Fruit fly (Drosophila melanogaster) whole organism, embryonic: ENCODE results near the gene LysRS.

Experiments used
- Aef1 ChIP-seq: fragments of 200-800 bp; sonication (Bioruptor generic); IDR thresholded peaks from 3 replicates; pipeline ENCODE4 v1.3.6; 2022; ENCODE audit warnings: missing biosample characterization, missing genetic modification characterization
- B-H1 ChIP-seq: fragments of 200-800 bp; sonication (Bioruptor generic); IDR thresholded peaks from 3 replicates; pipeline ENCODE4 v1.3.6; 2022; ENCODE audit warnings: missing biosample characterization, missing genetic modification characterization
- Blimp-1 ChIP-seq: fragments of 200-800 bp; sonication (Bioruptor generic); optimal IDR thresholded peaks from 3 replicates; lab custom pipeline; 2018; ENCODE audit warnings: missing biosample characterization, missing genetic modification characterization, mild to moderate bottlenecking, moderate library complexity, missing genetic modification reagents
- C15 ChIP-seq: fragments of 200-800 bp; sonication (Bioruptor generic); IDR thresholded peaks from 3 replicates; pipeline ENCODE4 v1.3.6; 2022; ENCODE audit warnings: missing biosample characterization, missing genetic modification characterization
- CG10366 ChIP-seq: fragments of 200-800 bp; sonication (Bioruptor generic); IDR thresholded peaks from 2 replicates; pipeline ENCODE4 v1.3.6; 2022; ENCODE audit warnings: missing biosample characterization, missing genetic modification characterization
- CG12659 ChIP-seq: fragments of 200-800 bp; sonication (Bioruptor generic); optimal IDR thresholded peaks from 3 replicates; lab custom pipeline; 2017; ENCODE audit warnings: mild to moderate bottlenecking, missing biosample characterization, missing genetic modification reagents, missing genetic modification characterization
- CG13624 ChIP-seq: fragments of 200-800 bp; sonication (Bioruptor generic); optimal IDR thresholded peaks from 2 replicates; lab custom pipeline; 2016; ENCODE audit warnings: missing biosample characterization, missing genetic modification characterization
- CG14441 ChIP-seq: fragments of 200-800 bp; sonication (Bioruptor generic); IDR thresholded peaks from 2 replicates; pipeline ENCODE4 v1.3.6; 2022; ENCODE audit warnings: missing biosample characterization, missing genetic modification characterization
- CG15269 ChIP-seq: fragments of 200-800 bp; sonication (Bioruptor generic); optimal IDR thresholded peaks from 2 replicates; lab custom pipeline; 2018; ENCODE audit warnings: missing biosample characterization, mild to moderate bottlenecking, missing genetic modification characterization, moderate library complexity
- CG1603 ChIP-seq: fragments of 200-800 bp; sonication (Bioruptor generic); optimal IDR thresholded peaks from 2 replicates; lab custom pipeline; 2019; ENCODE audit warnings: missing biosample characterization, mild to moderate bottlenecking, missing genetic modification characterization, moderate library complexity
- CG17328 ChIP-seq: fragments of 200-800 bp; sonication (Bioruptor generic); IDR thresholded peaks from 2 replicates; pipeline ENCODE4 v1.3.6; 2022; ENCODE audit warnings: missing biosample characterization, missing genetic modification characterization
- CG18011 ChIP-seq: fragments of 200-800 bp; sonication (Bioruptor generic); optimal IDR thresholded peaks from 2 replicates; lab custom pipeline; 2017; ENCODE audit warnings: missing biosample characterization, missing genetic modification characterization, mild to moderate bottlenecking, moderate library complexity, missing genotype
- CG18619 ChIP-seq: fragments of 200-800 bp; sonication (Bioruptor generic); optimal IDR thresholded peaks from 3 replicates; lab custom pipeline; 2017; ENCODE audit warnings: missing biosample characterization, mild to moderate bottlenecking, missing genetic modification characterization
- CG18764 ChIP-seq: fragments of 200-800 bp; sonication (Bioruptor generic); optimal IDR thresholded peaks from 3 replicates; lab custom pipeline; 2016; ENCODE audit warnings: missing biosample characterization, missing genetic modification characterization
- CG2129 ChIP-seq: fragments of 200-800 bp; sonication (Bioruptor generic); IDR thresholded peaks from 2 replicates; pipeline ENCODE4 v1.3.6; 2022; ENCODE audit warnings: missing biosample characterization, missing genetic modification characterization; ENCODE audit not compliant: partially characterized antibody
- CG3847 ChIP-seq: fragments of 200-800 bp; sonication (Bioruptor generic); IDR thresholded peaks from 2 replicates; pipeline ENCODE4 v1.3.6; 2022; ENCODE audit warnings: missing biosample characterization, missing genetic modification characterization
- CG4854 ChIP-seq: fragments of 200-800 bp; sonication (Bioruptor generic); optimal IDR thresholded peaks from 2 replicates; lab custom pipeline; 2016; ENCODE audit warnings: missing biosample characterization, missing genetic modification characterization, inconsistent platforms
- CG7372 ChIP-seq: fragments of 200-800 bp; sonication (Bioruptor generic); IDR thresholded peaks from 2 replicates; pipeline ENCODE4 v1.3.6; 2022; ENCODE audit warnings: missing biosample characterization, missing genetic modification characterization
- CG7963 ChIP-seq: fragments of 200-800 bp; sonication (Bioruptor generic); IDR thresholded peaks from 3 replicates; pipeline ENCODE4 v1.3.6; 2022; ENCODE audit warnings: missing biosample characterization, missing genetic modification characterization; ENCODE audit not compliant: partially characterized antibody
- CG7987 ChIP-seq: fragments of 200-800 bp; sonication (Bioruptor generic); optimal IDR thresholded peaks from 2 replicates; lab custom pipeline; 2018; ENCODE audit warnings: missing biosample characterization, mild to moderate bottlenecking, missing genetic modification characterization, moderate library complexity
- CG8281 ChIP-seq: fragments of 200-800 bp; sonication (Bioruptor generic); optimal IDR thresholded peaks from 2 replicates; lab custom pipeline; 2018; ENCODE audit warnings: missing biosample characterization, mild to moderate bottlenecking, missing genetic modification characterization, moderate library complexity
- CG8478 ChIP-seq: fragments of >200 bp; optimal IDR thresholded peaks from 2 replicates; lab custom pipeline; 2018
- CG8765 ChIP-seq: fragments of 200-800 bp; sonication (Bioruptor generic); IDR thresholded peaks from 2 replicates; pipeline ENCODE4 v1.3.6; 2022; ENCODE audit warnings: missing biosample characterization, missing genetic modification characterization
- CG9609 ChIP-seq: fragments of 200-800 bp; sonication (Bioruptor generic); optimal IDR thresholded peaks from 3 replicates; lab custom pipeline; 2016; ENCODE audit warnings: missing biosample characterization, missing genetic modification characterization
- Dip2 ChIP-seq: fragments of 200-800 bp; sonication (Bioruptor generic); IDR thresholded peaks from 2 replicates; pipeline ENCODE4 v1.3.6; 2022; ENCODE audit warnings: missing biosample characterization, missing genetic modification characterization
- Doc2 ChIP-seq: fragments of 200-800 bp; sonication (Bioruptor generic); IDR thresholded peaks from 2 replicates; pipeline ENCODE4 v1.3.6; 2022; ENCODE audit warnings: missing biosample characterization, missing genetic modification characterization
- ERR ChIP-seq: fragments of 200-800 bp; sonication (Bioruptor generic); optimal IDR thresholded peaks from 2 replicates; lab custom pipeline; 2016; ENCODE audit warnings: missing biosample characterization, missing genetic modification characterization
- H15 ChIP-seq: fragments of 200-800 bp; sonication (Bioruptor generic); IDR thresholded peaks from 3 replicates; pipeline ENCODE4 v1.3.6; 2022; ENCODE audit warnings: missing biosample characterization, missing genetic modification characterization
- HLH3B ChIP-seq: fragments of 200-800 bp; sonication (Bioruptor generic); IDR thresholded peaks from 2 replicates; pipeline ENCODE4 v1.3.6; 2022; ENCODE audit warnings: missing biosample characterization, missing genetic modification characterization
- HmgZ ChIP-seq: fragments of 200-800 bp; sonication (Bioruptor generic); optimal IDR thresholded peaks from 2 replicates; lab custom pipeline; 2018; ENCODE audit warnings: missing biosample characterization, mild to moderate bottlenecking, missing genetic modification characterization
- Ravus ChIP-seq: fragments of 200-800 bp; sonication (Bioruptor generic); IDR thresholded peaks from 2 replicates; pipeline ENCODE4 v1.3.6; 2022; ENCODE audit warnings: missing biosample characterization, missing genetic modification characterization
- Six4 ChIP-seq: fragments of 200-800 bp; sonication (Bioruptor generic); optimal IDR thresholded peaks from 2 replicates; lab custom pipeline; 2016; ENCODE audit warnings: missing biosample characterization, missing genetic modification characterization
- Trl ChIP-seq, 3 experiments: fragments of >200 bp in 2 of 3; fragments of 200-800 bp in 1 of 3; sonication (Bioruptor generic) in 1 of 3; optimal IDR thresholded peaks; 2 replicates in 1 of 3; 3 replicates in 2 of 3; lab custom pipeline; 2016 to 2017; ENCODE audit warnings: missing biosample characterization in 1 of 3, missing genetic modification characterization in 1 of 3
- bowl ChIP-seq: fragments of 200-800 bp; sonication (Bioruptor generic); IDR thresholded peaks from 2 replicates; pipeline ENCODE4 v1.3.6; 2022; ENCODE audit warnings: missing biosample characterization, missing genetic modification characterization
- btn ChIP-seq: fragments of 200-800 bp; sonication (Bioruptor generic); optimal IDR thresholded peaks from 2 replicates; lab custom pipeline; 2016; ENCODE audit warnings: missing biosample characterization, missing genetic modification characterization
- corto ChIP-seq: fragments of 200-800 bp; sonication (Bioruptor generic); optimal IDR thresholded peaks from 2 replicates; lab custom pipeline; 2016; ENCODE audit warnings: missing biosample characterization, mild to moderate bottlenecking, missing genetic modification characterization, moderate library complexity
- crc ChIP-seq: fragments of 200-800 bp; sonication (Bioruptor generic); optimal IDR thresholded peaks from 2 replicates; lab custom pipeline; 2016; ENCODE audit warnings: missing biosample characterization, missing genetic modification characterization
- da ChIP-seq: fragments of 200-800 bp; sonication (Bioruptor generic); optimal IDR thresholded peaks from 2 replicates; lab custom pipeline; 2016; ENCODE audit warnings: missing biosample characterization, missing genetic modification characterization
- eve ChIP-seq, 2 experiments: fragments of >200 bp; optimal IDR thresholded peaks; 2 replicates each; lab custom pipeline; 2017; ENCODE audit warnings: missing biosample characterization in 2 of 2, missing genetic modification characterization in 2 of 2
- ftz-f1 ChIP-seq: fragments of 200-800 bp; sonication (Bioruptor generic); optimal IDR thresholded peaks from 2 replicates; lab custom pipeline; 2016; ENCODE audit warnings: missing biosample characterization, missing genetic modification characterization
- fu2 ChIP-seq: fragments of 200-800 bp; sonication (Bioruptor generic); optimal IDR thresholded peaks from 2 replicates; lab custom pipeline; 2016; ENCODE audit warnings: missing biosample characterization, missing genetic modification characterization
- hbn ChIP-seq: fragments of 200-800 bp; sonication (Bioruptor generic); IDR thresholded peaks from 2 replicates; pipeline ENCODE4 v1.3.6; 2022; ENCODE audit warnings: missing biosample characterization, missing genetic modification characterization; ENCODE audit not compliant: partially characterized antibody
- hth ChIP-seq: fragments of >200 bp; optimal IDR thresholded peaks from 2 replicates; lab custom pipeline; 2017; ENCODE audit warnings: inconsistent platforms
- kah ChIP-seq: fragments of 200-800 bp; sonication (Bioruptor generic); optimal IDR thresholded peaks from 2 replicates; lab custom pipeline; 2018; ENCODE audit warnings: missing biosample characterization, mild to moderate bottlenecking, missing genetic modification characterization
- lov ChIP-seq, 2 experiments: fragments of 200-800 bp in 1 of 2; fragments of >200 bp in 1 of 2; sonication (Bioruptor generic) in 1 of 2; IDR thresholded peaks in 1 of 2; optimal IDR thresholded peaks in 1 of 2; 2 replicates in 1 of 2; 3 replicates in 1 of 2; pipeline versions ENCODE4 v1.3.6 to Lab custom; 2017 to 2022; ENCODE audit warnings: missing biosample characterization in 1 of 2, missing genetic modification characterization in 1 of 2
- peb ChIP-seq: fragments of 200-800 bp; sonication (Bioruptor generic); IDR thresholded peaks from 2 replicates; pipeline ENCODE4 v1.3.6; 2022; ENCODE audit warnings: missing biosample characterization, missing genetic modification characterization
- pnt ChIP-seq: fragments of 200-800 bp; sonication (Bioruptor generic); optimal IDR thresholded peaks from 3 replicates; lab custom pipeline; 2016; ENCODE audit warnings: missing biosample characterization, missing genetic modification characterization
- salm ChIP-seq: fragments of 200-800 bp; sonication (Bioruptor generic); optimal IDR thresholded peaks from 2 replicates; lab custom pipeline; 2018; ENCODE audit warnings: missing biosample characterization, mild to moderate bottlenecking, missing genetic modification characterization
- seq ChIP-seq: fragments of 200-800 bp; sonication (Bioruptor generic); IDR thresholded peaks from 2 replicates; pipeline ENCODE4 v1.3.6; 2022; ENCODE audit warnings: missing biosample characterization, missing genetic modification characterization
- trh ChIP-seq: fragments of 200-800 bp; sonication (Bioruptor generic); optimal IDR thresholded peaks from 2 replicates; lab custom pipeline; 2016; ENCODE audit warnings: missing biosample characterization, missing genetic modification characterization
- twi ChIP-seq: fragments of 200-800 bp; optimal IDR thresholded peaks from 2 replicates; lab custom pipeline; 2019; ENCODE audit warnings: missing biosample characterization, mild to moderate bottlenecking, missing genetic modification characterization, moderate library complexity

Gene LysRS

DNA sequence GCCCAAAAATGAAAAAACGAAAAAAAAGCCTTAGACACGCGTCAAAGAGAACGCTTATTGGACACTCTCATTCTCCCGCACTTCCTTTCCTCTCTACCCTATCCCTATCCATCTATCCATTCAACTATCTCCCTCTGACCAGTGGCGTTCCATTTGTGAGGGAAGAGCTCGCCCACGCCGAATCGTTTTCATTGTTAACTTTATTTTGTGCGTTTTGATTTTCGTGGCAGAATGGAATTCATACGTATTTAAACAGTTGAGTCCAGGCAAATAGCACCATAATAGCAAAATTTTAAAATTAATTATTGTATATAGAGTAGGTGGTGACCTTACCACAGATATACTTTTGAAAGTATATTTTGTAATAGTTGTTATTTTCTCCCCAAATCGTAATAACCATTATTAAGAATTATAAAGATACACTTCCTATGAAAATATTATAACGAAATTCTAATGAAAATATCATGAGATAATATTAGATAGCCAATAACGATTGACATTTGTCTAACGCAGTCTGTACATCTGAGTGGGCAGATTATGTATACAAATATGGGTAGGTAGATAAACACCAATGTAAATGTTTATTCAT lies 32.6 kb upstream of the LysRS start (continued):
- peak; percentile 1 for TF ChIP-seq CG4854 (GFP tag; lab: Kevin White, UChicago)
- no peak for TF ChIP-seq da (GFP tag; lab: Kevin White, UChicago)
- no peak for TF ChIP-seq CG13624 (GFP tag; lab: Kevin White, UChicago)
- TF ChIP-seq lov (optimal IDR thresholded peaks at IDR 0.05; lab: Kevin White, UChicago) = no peak
- no peak for TF ChIP-seq lov (GFP tag; IDR thresholded peaks at IDR 0.05; lab: Robert Waterston, UW)
- peak; percentile 30 for TF ChIP-seq CG8281 (tag; lab: Kevin White, UChicago)
- peak; percentile 71 for TF ChIP-seq salm
- TF ChIP-seq CG8765 (GFP tag; lab: Robert Waterston, UW) = no peak; the same call in 1 of the 2 replicates
- no peak for TF ChIP-seq crc
- TF ChIP-seq CG17328 (GFP tag; lab: Robert Waterston, UW) = peak; percentile 39; the same call in 1 of the 2 replicates
- no peak for TF ChIP-seq CG7372 (GFP tag; lab: Robert Waterston, UW)
- no peak for TF ChIP-seq pnt (GFP tag; lab: Kevin White, UChicago)
- TF ChIP-seq eve (GFP tag; optimal IDR thresholded peaks at IDR 0.05; lab: Kevin White, UChicago) = peak in 1 of 2 experiments; percentile 47
- TF ChIP-seq twi (tag; lab: Kevin White, UChicago) = no peak
- peak; percentile 83 for TF ChIP-seq CG12659 (GFP tag; lab: Kevin White, UChicago)
- TF ChIP-seq CG9609 (GFP tag; lab: Kevin White, UChicago) = no peak
- TF ChIP-seq Trl (optimal IDR thresholded peaks at IDR 0.05; lab: Kevin White, UChicago) = peak; percentile 45 to 61
- TF ChIP-seq Trl (GFP tag; optimal IDR thresholded peaks at IDR 0.05; lab: Kevin White, UChicago) = no peak
- no peak for TF ChIP-seq ftz-f1 (GFP tag; lab: Kevin White, UChicago)
- TF ChIP-seq CG18011 (GFP tag; lab: Kevin White, UChicago) = peak; percentile 28
- TF ChIP-seq HmgZ = peak; percentile 70
- peak; percentile 63 for TF ChIP-seq seq (GFP tag; lab: Robert Waterston, UW)
- TF ChIP-seq CG14441 = peak; percentile 58
- TF ChIP-seq CG1603 = peak; percentile 9
- TF ChIP-seq Dip2 (GFP tag; lab: Robert Waterston, UW) = no peak
- peak; percentile 28; the same call in 2 of the 3 replicates for TF ChIP-seq B-H1 (GFP tag; lab: Robert Waterston, UW)
- no peak for TF ChIP-seq btn (GFP tag; lab: Kevin White, UChicago)
- TF ChIP-seq CG2129 (GFP tag; lab: Robert Waterston, UW) = no peak
- TF ChIP-seq kah = no peak
- peak; percentile 2 for TF ChIP-seq fu2 (GFP tag; lab: Kevin White, UChicago)
- TF ChIP-seq hbn (GFP tag; lab: Robert Waterston, UW) = no peak
- no peak for TF ChIP-seq ERR (GFP tag; lab: Kevin White, UChicago)
- TF ChIP-seq CG7987 (GFP tag; lab: Kevin White, UChicago) = no peak
- TF ChIP-seq CG18619 (GFP tag; lab: Kevin White, UChicago) = peak; percentile 65
- no peak for TF ChIP-seq C15 (GFP tag; lab: Robert Waterston, UW)
- TF ChIP-seq Aef1 (GFP tag; lab: Robert Waterston, UW) = peak; percentile 68
- no peak for TF ChIP-seq CG8478 (lab: Kevin White, UChicago)
- TF ChIP-seq Ravus = peak; percentile 38; the same call in 1 of the 2 replicates
- 0 out of 3 replicates have a peak, but pooled peaks have one; percentile 24 for TF ChIP-seq H15 (GFP tag; lab: Robert Waterston, UW)
- no peak for TF ChIP-seq Blimp-1 (GFP tag; lab: Kevin White, UChicago)
- TF ChIP-seq CG7963 (GFP tag; lab: Robert Waterston, UW) = no peak
- TF ChIP-seq HLH3B (GFP tag; lab: Robert Waterston, UW) = peak; percentile 63
- TF ChIP-seq trh (GFP tag; lab: Kevin White, UChicago) = no peak
- TF ChIP-seq CG18764 (GFP tag; lab: Kevin White, UChicago) = no peak
- no peak for TF ChIP-seq peb (GFP tag; lab: Robert Waterston, UW)
- peak; percentile 88 for TF ChIP-seq CG15269 (tag; lab: Kevin White, UChicago)
- TF ChIP-seq hth (lab: Kevin White, UChicago) = no peak
- TF ChIP-seq corto (GFP tag; lab: Kevin White, UChicago) = no peak
- TF ChIP-seq Doc2 (GFP tag; lab: Robert Waterston, UW) = no peak
- peak; percentile 43; the same call in 1 of the 2 replicates for TF ChIP-seq CG10366 (GFP tag; lab: Robert Waterston, UW)
- no peak for TF ChIP-seq bowl (GFP tag; lab: Robert Waterston, UW)
- TF ChIP-seq CG3847 (GFP tag; lab: Robert Waterston, UW) = peak; percentile 69
- no peak for TF ChIP-seq Six4 (GFP tag; lab: Kevin White, UChicago)
